Worm (Caenorhabditis elegans) whole organism, young adult: ENCODE measurements around the gene metl-9.

Experiments
- F33H1.4 ChIP-seq: fragments of 200-800 bp; sonication (Bioruptor generic); IDR thresholded peaks from 2 replicates; pipeline ENCODE4 v1.3.6; 2022; ENCODE audit warnings: missing genetic modification reagents, missing genetic modification characterization, missing compliant biosample characterization
- F49E8.2 ChIP-seq: sonication (generic microtip); optimal IDR thresholded peaks from 3 replicates; lab custom pipeline; 2017; ENCODE audit warnings: missing genetic modification characterization, mild to moderate bottlenecking, missing compliant biosample characterization, antibody characterized with exemption, moderate library complexity; ENCODE audit not compliant: insufficient read depth
- Y53G8AR.9 ChIP-seq: fragments of 200-800 bp; sonication (Bioruptor generic); conservative IDR thresholded peaks from 2 replicates; pipeline ENCODE4 v1.3.6; 2022; ENCODE audit warnings: missing genetic modification reagents, missing genetic modification characterization, missing compliant biosample characterization
- Y95B8A.8 ChIP-seq: fragments of 200-800 bp; sonication (Bioruptor generic); IDR thresholded peaks from 2 replicates; pipeline ENCODE4 v1.3.6; 2022; ENCODE audit warnings: missing genetic modification reagents, missing genetic modification characterization, missing compliant biosample characterization
- cebp-2 ChIP-seq: fragments of 200-800 bp; sonication (Bioruptor generic); IDR thresholded peaks from 2 replicates; pipeline ENCODE4 v1.3.6; 2022; ENCODE audit warnings: missing genetic modification characterization, missing compliant biosample characterization
- lin-26 ChIP-seq: fragments of 200-800 bp; sonication (Bioruptor generic); IDR thresholded peaks from 2 replicates; pipeline ENCODE4 v1.3.6; 2022; ENCODE audit warnings: missing genetic modification reagents, missing genetic modification characterization, missing compliant biosample characterization
- lin-40 ChIP-seq: sonication (generic microtip); optimal IDR thresholded peaks from 2 replicates; lab custom pipeline; 2016; ENCODE audit warnings: missing genetic modification characterization, mild to moderate bottlenecking, missing compliant biosample characterization, missing genotype, missing genetic modification reagents
- madf-10 ChIP-seq: sonication (generic microtip); optimal IDR thresholded peaks from 2 replicates; lab custom pipeline; 2016; ENCODE audit warnings: mild to moderate bottlenecking, missing genetic modification characterization, missing compliant biosample characterization
- tlf-1 ChIP-seq: fragments of 200-800 bp; sonication (Bioruptor generic); optimal IDR thresholded peaks from 2 replicates; lab custom pipeline; 2018; ENCODE audit warnings: mild to moderate bottlenecking, missing genetic modification characterization, missing compliant biosample characterization
- unc-62 ChIP-seq: fragments of 150-350 bp; optimal IDR thresholded peaks from 2 replicates; lab custom pipeline; 2014; ENCODE audit warnings: missing biosample characterization, missing genetic modification reagents, missing genetic modification characterization

ce11 chrX:5190061-5190460 lies 11.1 kb upstream of the metl-9 start:
- no peak for TF ChIP-seq unc-62 (GFP tag; lab: Kevin White, UChicago)
- TF ChIP-seq Y53G8AR.9 (GFP tag; lab: Robert Waterston, UW): no peak
- no peak for TF ChIP-seq lin-26 (GFP tag; lab: Robert Waterston, UW)
- TF ChIP-seq Y95B8A.8 (GFP tag; lab: Robert Waterston, UW): no peak
- TF ChIP-seq cebp-2 (GFP tag; lab: Robert Waterston, UW): no peak
- TF ChIP-seq madf-10 (tag; lab: Kevin White, UChicago): no peak
- TF ChIP-seq F33H1.4 (GFP tag; lab: Robert Waterston, UW): no peak
- no peak for TF ChIP-seq tlf-1 (GFP tag; lab: Kevin White, UChicago)
- no peak for TF ChIP-seq lin-40 (tag; lab: Kevin White, UChicago)
- no peak for TF ChIP-seq F49E8.2 (tag; lab: Kevin White, UChicago)
